Fruit fly (Drosophila melanogaster) whole organism, wandering third instar larva: ENCODE measurements around the gene CG33552.
A peak's percentile ranks its signal among the peaks of the same experiment; 100 is the strongest.

Experiments
- Hr78 ChIP-seq: fragments of >200 bp; optimal IDR thresholded peaks from 2 replicates; lab custom pipeline; 2017; ENCODE audit warnings: missing biosample characterization, missing genetic modification characterization
- foxo ChIP-seq, 2 experiments: fragments of 200-800 bp; sonication (Bioruptor generic); optimal IDR thresholded peaks; 2 replicates in 1 of 2; 3 replicates in 1 of 2; lab custom pipeline; 2016 to 2017; ENCODE audit warnings: missing biosample characterization in 2 of 2, missing genetic modification characterization in 2 of 2

DNA sequence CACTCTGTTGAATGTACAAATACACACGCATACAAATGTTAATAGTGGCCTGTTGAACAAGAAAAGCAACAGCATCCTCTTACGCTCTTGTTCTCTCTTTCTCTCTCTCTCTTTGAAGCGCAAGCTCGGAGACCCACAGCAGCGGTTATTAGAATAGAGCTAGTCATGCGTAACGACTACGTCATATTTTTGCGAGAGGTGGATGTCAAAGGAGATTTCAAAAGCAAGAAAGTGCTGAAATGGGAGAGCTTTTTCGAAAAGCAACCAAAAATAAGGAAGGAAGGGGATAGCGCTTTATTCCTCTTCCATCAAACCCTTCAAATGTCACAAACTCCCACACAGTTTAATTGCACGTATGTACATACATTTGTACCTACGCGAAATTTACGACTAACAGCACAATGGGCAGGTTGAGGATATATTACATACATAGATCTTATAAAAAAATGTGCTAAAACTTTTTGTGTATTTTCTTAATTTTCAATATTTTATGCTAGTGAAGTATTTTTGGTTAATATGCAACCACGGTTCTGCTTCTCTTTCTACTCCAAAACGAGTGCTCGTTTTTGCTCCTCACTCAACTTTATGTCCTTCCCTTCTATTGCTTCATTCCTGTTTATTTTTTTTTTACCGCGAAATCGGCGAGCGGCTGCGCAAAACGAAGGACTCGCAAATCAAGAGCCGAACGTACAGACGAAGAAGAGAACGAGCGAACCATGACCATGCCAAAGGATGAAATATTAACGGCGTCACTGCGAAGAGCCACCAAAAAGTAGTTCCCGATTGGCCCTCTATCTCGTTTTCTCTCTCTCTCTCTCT, 7.7 kb downstream of the CG33552 start:
- TF ChIP-seq foxo (GFP tag; optimal IDR thresholded peaks at IDR 0.05; lab: Kevin White, UChicago): peak in 1 of 2 experiments; percentile 28
- no peak for TF ChIP-seq Hr78 (GFP tag; lab: Kevin White, UChicago)
